Worm (Caenorhabditis elegans) whole organism, mixed stage, embryonic: Measurements from ENCODE around the gene Y25C1A.6.

Source experiments
- elt-3 ChIP-seq: fragments of 150-350 bp; optimal IDR thresholded peaks from 2 replicates; lab custom pipeline; 2014; ENCODE audit warnings: missing biosample characterization, missing genetic modification characterization
- hlh-1 ChIP-seq: fragments of 150-350 bp; optimal IDR thresholded peaks from 2 replicates; lab custom pipeline; 2014; ENCODE audit warnings: missing biosample characterization, missing genetic modification reagents, missing genetic modification characterization
- lin-32 ChIP-seq: fragments of 200-800 bp; sonication (Bioruptor generic); optimal IDR thresholded peaks from 2 replicates; lab custom pipeline; 2018; ENCODE audit warnings: mild to moderate bottlenecking, missing genetic modification characterization, missing compliant biosample characterization
- mep-1 ChIP-seq: fragments of 150-350 bp; optimal IDR thresholded peaks from 2 replicates; lab custom pipeline; 2017; ENCODE audit warnings: missing biosample characterization, missing genetic modification reagents, missing genetic modification characterization, inconsistent platforms
- unc-39 ChIP-seq: fragments of 150-350 bp; optimal IDR thresholded peaks from 2 replicates; lab custom pipeline; 2014; ENCODE audit warnings: missing biosample characterization, missing genetic modification characterization
- unc-62 ChIP-seq: fragments of 150-350 bp; optimal IDR thresholded peaks from 2 replicates; lab custom pipeline; 2014; ENCODE audit warnings: missing biosample characterization, missing genetic modification reagents, missing genetic modification characterization
- ztf-11 ChIP-seq: fragments of 150-350 bp; optimal IDR thresholded peaks from 2 replicates; lab custom pipeline; 2014; ENCODE audit warnings: missing biosample characterization, missing genetic modification characterization

- no peak for TF ChIP-seq unc-39 (tag; lab: Kevin White, UChicago)
- no peak for TF ChIP-seq ztf-11
- no peak for TF ChIP-seq mep-1
- TF ChIP-seq hlh-1 (tag; lab: Kevin White, UChicago) = no peak
- no peak for TF ChIP-seq lin-32 (GFP tag; lab: Kevin White, UChicago)
- TF ChIP-seq elt-3 (tag; lab: Kevin White, UChicago) = no peak
- no peak for TF ChIP-seq unc-62 (GFP tag; lab: Kevin White, UChicago)
These were observed 15.5 kb upstream of the Y25C1A.6 start for ce11 chrII:3045422-3045821.
